Fruit fly (Drosophila melanogaster): ENCODE data around the gene CG13014.

Gene CG13014

DNA sequence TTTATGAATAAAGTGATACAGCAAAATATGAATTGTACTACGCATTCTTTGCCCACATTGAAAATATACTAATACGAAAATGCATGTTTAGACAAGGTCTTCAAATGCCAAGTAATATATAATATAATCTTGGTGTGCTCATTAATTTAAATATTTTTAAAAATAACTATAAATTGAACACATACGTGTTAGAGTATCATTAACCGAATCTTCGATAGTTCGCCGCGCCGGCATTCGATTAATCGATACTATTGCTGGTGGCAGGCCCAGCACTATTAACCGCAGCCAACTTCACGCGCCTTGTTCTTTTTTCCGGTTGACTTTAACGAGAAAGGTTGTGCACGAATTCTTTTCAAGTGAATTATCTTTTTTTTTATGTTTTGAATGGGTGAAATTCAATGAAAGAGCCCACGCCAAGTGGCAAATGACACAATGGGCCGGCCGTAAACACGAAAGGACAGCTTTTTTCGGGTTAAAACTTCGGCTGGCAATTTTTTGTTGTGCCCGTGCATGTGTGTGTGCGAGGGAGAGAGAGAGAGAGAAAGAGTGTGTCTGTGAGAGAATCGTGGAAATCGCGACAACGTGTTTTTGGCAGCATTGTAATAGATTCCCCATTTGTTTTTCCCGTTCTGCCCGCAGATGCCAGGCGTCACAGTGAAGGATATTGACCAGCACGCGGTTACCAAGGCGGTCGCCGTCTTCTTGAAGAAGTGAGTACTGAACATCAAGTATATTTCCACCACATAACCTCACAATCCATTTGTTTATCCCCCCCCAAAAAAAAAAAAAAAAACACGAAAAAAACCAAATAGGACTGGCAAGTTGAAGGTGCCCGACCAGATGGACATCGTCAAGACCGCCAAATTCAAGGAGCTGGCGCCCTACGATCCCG, 50.2 kb downstream of the CG13014 start, which contains the start of gene RpS19a (continued):
- TF ChIP-seq CG10147 (GFP tag; optimal IDR thresholded peaks at IDR 0.05) (peak; percentile 64), tin (GFP tag; optimal IDR thresholded peaks at IDR 0.05) (peak; percentile 40), CG17328 (GFP tag; IDR thresholded peaks at IDR 0.05) (peak; percentile 89), CG6175 (GFP tag; IDR thresholded peaks at IDR 0.05) (peak; percentile 73), zen (tag; optimal IDR thresholded peaks at IDR 0.05) (peak; percentile 40), nom (GFP tag; optimal IDR thresholded peaks at IDR 0.05) (peak; percentile 91), CG2712 (tag; optimal IDR thresholded peaks at IDR 0.05) (peak; percentile 39), E2f2 (GFP tag; IDR thresholded peaks at IDR 0.05) (peak; percentile 58), shn (GFP tag; optimal IDR thresholded peaks at IDR 0.05) (peak; percentile 66), sna (GFP tag; IDR thresholded peaks at IDR 0.05; ENCODE audit: partially characterized antibody) (no peak), Sox100B (GFP tag; optimal IDR thresholded peaks at IDR 0.05) (peak; percentile 86), Kr (GFP tag; optimal IDR thresholded peaks at IDR 0.05) (peak; percentile 66), CG7556 (GFP tag; optimal IDR thresholded peaks at IDR 0.05) (peak; percentile 72), CG31441 (GFP tag; IDR thresholded peaks at IDR 0.05) (peak; percentile 77), Awh (GFP tag; IDR thresholded peaks at IDR 0.05) (peak; percentile 75), CG1602 (GFP tag; optimal IDR thresholded peaks at IDR 0.05) (no peak), p53 (GFP tag; optimal IDR thresholded peaks at IDR 0.05) (no peak), H2.0 (GFP tag; IDR thresholded peaks at IDR 0.05) (peak; percentile 61; the same call in 1 of the 2 replicates), Poxn (GFP tag; IDR thresholded peaks at IDR 0.05) (peak; percentile 15; the same call in 1 of the 2 replicates), ERR (GFP tag; optimal IDR thresholded peaks at IDR 0.05) (no peak), sug (tag; optimal IDR thresholded peaks at IDR 0.05) (peak; percentile 78), dmrt99B (tag; optimal IDR thresholded peaks at IDR 0.05) (peak; percentile 68), peb (GFP tag; IDR thresholded peaks at IDR 0.05) (peak; percentile 23; the same call in 1 of the 2 replicates), CG2120 (GFP tag; optimal IDR thresholded peaks at IDR 0.05) (no peak), CG4730 (GFP tag; IDR thresholded peaks at IDR 0.05) (peak; percentile 60), sr (GFP tag; IDR thresholded peaks at IDR 0.05) (peak; percentile 71; the same call in 2 of the 3 replicates), sob (GFP tag; IDR thresholded peaks at IDR 0.05) (peak; percentile 73), bsh (GFP tag; optimal IDR thresholded peaks at IDR 0.05) (peak; percentile 15 to 64), pb (GFP tag; optimal IDR thresholded peaks at IDR 0.05) (peak; percentile 80), slou (GFP tag; optimal IDR thresholded peaks at IDR 0.05) (peak; percentile 39), eyg (GFP tag; optimal IDR thresholded peaks at IDR 0.05) (peak; percentile 46), CG1832 (GFP tag; optimal IDR thresholded peaks at IDR 0.05) (peak; percentile 53), vfl (GFP tag; optimal IDR thresholded peaks at IDR 0.05) (peak; percentile 32), sd (tag; optimal IDR thresholded peaks at IDR 0.05) (no peak), lmd (GFP tag; IDR thresholded peaks at IDR 0.05) (peak; percentile 26), CG31224 (GFP tag; IDR thresholded peaks at IDR 0.05) (peak; percentile 46), CG30020 (tag; optimal IDR thresholded peaks at IDR 0.05) (peak; percentile 44), CG13775 (GFP tag; optimal IDR thresholded peaks at IDR 0.05) (peak; percentile 86), nmo (GFP tag; optimal IDR thresholded peaks at IDR 0.05) (peak; percentile 49), Dbx (GFP tag; IDR thresholded peaks at IDR 0.05) (peak; percentile 66), row (GFP tag; IDR thresholded peaks at IDR 0.05) (peak; percentile 24; the same call in 1 of the 3 replicates), CG2875 (GFP tag; optimal IDR thresholded peaks at IDR 0.05) (peak; percentile 78), CG8924 (tag; optimal IDR thresholded peaks at IDR 0.05) (peak; percentile 51), repo (GFP tag; optimal IDR thresholded peaks at IDR 0.05) (peak; percentile 30), CG18764 (GFP tag; optimal IDR thresholded peaks at IDR 0.05) (peak; percentile 39), zf30C (GFP tag; optimal IDR thresholded peaks at IDR 0.05) (peak; percentile 42), Ravus (GFP tag; IDR thresholded peaks at IDR 0.05) (no peak), dimm (GFP tag; IDR thresholded peaks at IDR 0.05) (0 out of 2 replicates have a peak, but pooled peaks have one; percentile 20), CG15479 (GFP tag; optimal IDR thresholded peaks at IDR 0.05) (peak; percentile 15)

All from whole organism, embryonic.